Worm (Caenorhabditis elegans): ENCODE results near the gene K07F5.7.

ce11 chrIV:9799129-9799528 is 48.8 kb downstream of the K07F5.7 start, which contains the start of gene fat-4:
- TF ChIP-seq ama-1 (optimal IDR thresholded peaks at IDR 0.05) (no peak), tbx-11 (GFP tag; IDR thresholded peaks at IDR 0.05) (no peak), hmbx-1 (tag; optimal IDR thresholded peaks at IDR 0.05) (no peak), aly-1 (tag; optimal IDR thresholded peaks at IDR 0.05) (no peak), F13C5.2 (tag; optimal IDR thresholded peaks at IDR 0.05) (no peak), pes-1 (GFP tag; IDR thresholded peaks at IDR 0.05) (no peak)

Measured in whole organism, early embryonic.